Worm (Caenorhabditis elegans): Measurements from ENCODE around the gene hrpf-2.

ce11 chrIV:6377335-6378069 lies 1.2 kb upstream of the hrpf-2 start:
- TF ChIP-seq unc-62 (GFP tag; optimal IDR thresholded peaks at IDR 0.05) (no peak), attf-3 (GFP tag; conservative IDR thresholded peaks at IDR 0.05) (no peak), pha-4 (tag; optimal IDR thresholded peaks at IDR 0.05) (no peak), bed-1 (GFP tag; IDR thresholded peaks at IDR 0.05) (no peak), ztf-22 (GFP tag; optimal IDR thresholded peaks at IDR 0.05) (no peak), ama-1 (optimal IDR thresholded peaks at IDR 0.05) (no peak), ama-1 (GFP tag; optimal IDR thresholded peaks at IDR 0.05) (no peak), die-1 (tag; optimal IDR thresholded peaks at IDR 0.05) (no peak), Y56A3A.18 (GFP tag; IDR thresholded peaks at IDR 0.05) (no peak), hrde-1 (tag; optimal IDR thresholded peaks at IDR 0.05; ENCODE audit: borderline replicate concordance) (no peak), ceh-100 (GFP tag; IDR thresholded peaks at IDR 0.05) (no peak)
